Fruit fly (Drosophila melanogaster) ovary, adult (tissue): ENCODE data around the gene Ubx.

Source experiments
- CG17801 ChIP-seq: fragments of 200-800 bp; optimal IDR thresholded peaks from 2 replicates; lab custom pipeline; 2019; ENCODE audit warnings: missing biosample characterization, mild to moderate bottlenecking, missing genetic modification characterization, moderate library complexity; ENCODE audit not compliant: partially characterized antibody

Gene Ubx

dm6 chr3R:16646952-16647715 is 87.1 kb downstream of the Ubx start, which contains the start of the genes CG10324 and CCT3:
Gene CG10324 (minus strand): TSS chr3R:16647004.
Gene CCT3 (plus strand): TSS chr3R:16647605.
- peak; percentile 51 for TF ChIP-seq CG17801 (GFP tag; lab: Kevin White, UChicago)

dm6 chr3R:16643591-16643990 is 90.6 kb downstream of the Ubx start, which contains the start of gene Arl6IP1:
Gene Arl6IP1 (plus strand): TSS chr3R:16643605.
- peak; percentile 7 for TF ChIP-seq CG17801 (GFP tag; lab: Kevin White, UChicago)

DNA sequence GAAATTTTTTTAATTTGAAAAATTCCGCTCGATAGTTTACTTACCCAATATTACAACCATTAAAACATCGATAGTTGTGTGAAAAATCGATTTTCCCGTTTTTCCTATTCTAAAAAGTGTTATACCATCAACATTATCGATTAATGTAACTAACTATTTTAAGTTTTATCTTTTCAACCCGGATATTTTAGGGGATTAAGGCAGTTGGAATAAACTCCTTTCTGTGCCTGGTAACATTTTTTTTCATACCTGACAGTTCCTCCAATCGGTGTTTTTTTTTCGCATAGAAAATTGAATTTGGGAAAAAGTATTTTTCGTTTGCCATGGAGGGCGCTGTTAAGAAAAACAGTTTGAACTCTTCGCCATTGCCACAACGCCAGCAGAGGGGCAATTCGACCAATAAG is 94.2 kb downstream of the Ubx start, which contains the start of gene nonA-l:
TSS of gene nonA-l (plus strand) at position 201 of the 404 bp plus-strand sequence.
- no peak for TF ChIP-seq CG17801 (GFP tag; lab: Kevin White, UChicago)

DNA sequence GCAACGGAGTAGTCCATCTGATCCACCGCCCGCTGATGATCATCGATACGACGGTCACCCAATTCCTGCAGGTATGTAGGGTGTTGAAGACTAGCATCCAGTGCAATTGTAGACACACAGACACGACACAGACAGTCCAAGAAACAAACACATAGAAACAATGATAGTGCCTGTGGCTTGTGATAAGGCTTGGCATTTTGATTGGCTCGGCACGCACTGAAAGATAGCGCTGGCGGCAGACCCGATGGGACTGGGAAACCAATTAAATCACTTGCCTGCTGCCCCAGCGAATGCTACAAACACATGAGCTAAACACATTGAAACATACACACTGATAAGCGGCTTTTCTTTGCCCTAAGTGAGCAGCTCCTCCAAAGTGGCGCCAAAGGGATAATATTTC is 101.5 kb downstream of the Ubx start:
- TF ChIP-seq CG17801 (GFP tag; lab: Kevin White, UChicago) = no peak

- TF ChIP-seq CG17801 (GFP tag; lab: Kevin White, UChicago) = no peak
Observed at dm6 chr3R:16630564-16630963, 103.7 kb downstream of the Ubx start.

DNA sequence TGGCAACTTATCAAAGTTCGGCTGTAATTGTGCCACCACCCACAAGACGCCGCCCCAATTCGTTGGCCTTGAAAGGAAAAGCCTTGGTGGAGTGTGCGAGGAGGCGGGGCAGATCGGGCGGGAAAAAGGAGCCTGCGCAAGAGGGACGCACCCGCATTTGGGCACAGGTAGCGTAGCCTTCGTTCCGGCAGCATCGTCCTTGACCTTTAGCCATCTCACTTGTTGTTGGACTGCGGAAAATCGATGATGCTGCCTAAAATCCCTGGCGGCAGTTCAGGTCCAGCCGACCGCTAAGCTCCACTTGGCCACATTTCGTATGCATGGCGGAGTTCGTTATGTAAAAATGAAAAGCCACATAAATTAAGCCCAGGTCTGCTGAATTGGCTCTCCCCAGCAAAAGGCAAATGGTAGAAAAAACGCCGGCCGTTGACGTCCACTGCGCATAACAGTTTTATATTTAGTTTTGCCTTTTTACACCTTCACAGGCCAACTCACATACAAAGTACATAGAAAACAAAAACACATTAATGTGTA is 107.3 kb downstream of the Ubx start:
- TF ChIP-seq CG17801 (GFP tag; lab: Kevin White, UChicago) = no peak

- no peak for TF ChIP-seq CG17801 (GFP tag; lab: Kevin White, UChicago)
Observed at dm6 chr3R:16625844-16626430, 108.3 kb downstream of the Ubx start.

DNA sequence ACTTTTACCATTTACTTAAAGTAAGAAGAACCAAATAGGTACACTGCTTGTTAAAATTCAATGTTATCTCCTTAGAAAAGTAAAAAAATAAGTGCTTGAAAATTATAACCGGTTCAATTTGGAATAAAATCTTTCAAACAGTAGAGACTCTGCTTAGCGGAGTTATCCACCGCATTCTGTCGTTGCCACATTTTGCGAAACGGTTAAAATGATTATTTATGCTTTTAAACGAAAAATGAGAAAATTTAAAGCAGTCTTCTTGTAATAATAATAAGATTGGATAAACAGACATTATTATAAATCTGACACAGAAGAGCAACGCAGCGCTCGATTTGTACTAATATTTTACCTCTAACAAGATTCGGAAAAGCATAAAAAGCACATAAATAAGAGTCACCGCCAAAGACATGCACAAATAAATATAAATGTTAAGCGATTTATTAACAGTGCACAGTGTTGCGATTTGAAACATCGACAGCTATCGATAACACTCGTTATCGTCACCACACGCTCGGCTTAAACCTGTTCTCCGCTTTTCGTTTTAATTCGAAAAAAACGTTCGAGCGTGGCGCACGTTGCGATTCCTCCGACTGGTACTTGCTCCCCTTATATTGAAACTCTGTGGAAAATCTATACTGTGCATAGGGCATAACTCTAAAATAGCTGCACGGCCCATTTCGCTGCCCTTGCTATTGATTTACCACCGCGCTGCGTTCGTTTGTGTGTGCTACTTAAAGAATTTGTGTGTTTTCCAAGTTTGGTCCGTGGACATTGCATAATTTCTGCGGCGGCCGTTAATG is 109.3 kb downstream of the Ubx start, which contains the start of gene Fas1:
TSS of gene Fas1 (plus strand) at position 489 of the 800 bp plus-strand sequence.
- TF ChIP-seq CG17801 (GFP tag; lab: Kevin White, UChicago) = no peak

DNA sequence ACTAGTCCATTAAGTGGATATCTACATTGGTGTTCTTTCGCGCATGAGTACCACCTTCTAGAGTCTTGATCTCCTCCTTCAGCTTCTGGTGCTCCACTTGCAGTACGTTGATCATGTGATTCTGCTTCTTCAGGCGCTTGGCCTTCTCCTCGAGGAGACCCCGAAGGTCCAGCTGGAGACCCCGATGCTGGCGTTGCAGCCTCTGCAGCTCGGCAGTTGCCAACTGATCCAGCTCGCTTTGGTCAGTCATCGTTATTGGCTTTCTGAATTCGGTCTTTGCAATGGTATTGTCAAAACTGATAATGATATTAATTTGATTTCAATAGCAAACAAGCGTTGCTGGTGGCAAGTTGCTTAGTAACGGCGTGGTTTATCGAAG is 109.9 kb downstream of the Ubx start, which contains the start of gene Ccdc114:
TSS of gene Ccdc114 (minus strand) at position 347 of the 379 bp plus-strand sequence.
- TF ChIP-seq CG17801 (GFP tag; lab: Kevin White, UChicago) = no peak

DNA sequence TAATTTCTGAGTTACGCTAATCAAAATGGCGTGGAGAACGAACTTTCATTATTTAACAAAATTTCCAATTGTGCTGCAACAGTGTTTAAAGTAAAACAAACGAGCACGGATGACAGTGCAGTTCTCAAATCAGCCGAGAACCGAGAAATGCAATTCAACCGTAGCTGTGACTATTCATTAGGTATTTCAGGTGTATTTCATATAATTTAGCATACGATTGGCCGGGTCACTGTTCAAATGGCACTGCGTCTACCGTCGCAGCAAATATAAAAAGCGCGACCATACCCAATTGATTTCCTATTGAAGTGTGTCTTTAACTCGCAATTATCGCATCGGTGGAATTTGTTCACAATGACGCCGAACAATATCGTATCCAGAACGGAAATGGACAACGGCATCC is 113.7 kb downstream of the Ubx start, which contains the start of gene CG14893:
TSS of gene CG14893 (plus strand) at position 301 of the 400 bp plus-strand sequence.
- TF ChIP-seq CG17801 (GFP tag; lab: Kevin White, UChicago) = no peak

DNA sequence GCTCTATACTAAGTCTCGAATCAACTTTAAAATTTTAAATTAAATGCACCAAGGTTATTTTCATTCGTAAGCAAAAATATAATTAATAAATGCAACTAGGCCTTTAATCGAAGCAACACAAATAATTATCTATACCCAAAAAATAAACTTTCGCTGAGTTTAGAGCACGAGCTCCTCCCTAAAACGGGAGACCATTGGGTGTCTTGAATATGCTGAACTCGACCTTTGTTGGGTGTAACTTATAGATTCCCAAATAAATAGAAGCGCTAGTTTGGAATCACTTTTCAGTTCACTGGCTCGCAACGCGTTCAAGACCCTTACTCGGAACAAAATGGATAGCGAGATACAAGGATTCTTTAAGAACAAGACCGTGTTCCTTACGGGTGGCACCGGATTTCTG is 116.6 kb downstream of the Ubx start, which contains the start of gene CG17560:
TSS of gene CG17560 (plus strand) at position 301 of the 400 bp plus-strand sequence.
- no peak for TF ChIP-seq CG17801 (GFP tag; lab: Kevin White, UChicago)

DNA sequence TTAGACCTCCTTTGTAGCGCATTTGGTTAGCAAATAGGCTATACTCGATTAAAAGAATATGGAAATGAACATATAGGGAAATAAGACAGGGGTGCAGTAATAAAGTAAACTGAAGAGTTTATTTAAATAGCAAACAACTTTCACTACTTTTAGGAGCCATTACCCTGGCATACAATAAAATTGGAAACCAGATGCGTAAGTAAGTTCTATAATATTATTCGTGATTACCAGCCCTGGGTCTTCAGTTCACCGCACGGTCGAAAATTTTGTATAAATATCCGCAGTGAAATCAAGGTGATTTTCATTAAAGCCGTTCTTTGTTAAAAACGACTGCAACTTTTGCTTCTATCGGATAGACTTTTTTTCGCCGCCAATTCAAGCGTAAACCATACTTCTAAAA is 119.2 kb downstream of the Ubx start, which contains the start of gene CG17562:
TSS of gene CG17562 (plus strand) at position 301 of the 400 bp plus-strand sequence.
- TF ChIP-seq CG17801 (GFP tag; lab: Kevin White, UChicago) = no peak

- TF ChIP-seq CG17801 (GFP tag; lab: Kevin White, UChicago) = no peak
Observed at dm6 chr3R:16614241-16614640, 120.0 kb downstream of the Ubx start, which contains the start of gene CG10340. Gene CG10340 (minus strand): TSS chr3R:16614391.

- no peak for TF ChIP-seq CG17801 (GFP tag; lab: Kevin White, UChicago)
Observed at dm6 chr3R:16613300-16613699, 120.9 kb downstream of the Ubx start, which contains the start of gene CG12783. Gene CG12783 (minus strand): TSS chr3R:16613400.
